Fruit fly (Drosophila melanogaster) Kc167 (cell line): ENCODE results near the gene PGRP-SA.

ENCODE experiments used
- Myc ChIP-seq: fragments of >200 bp; optimal IDR thresholded peaks from 2 replicates; lab custom pipeline; 2017; ENCODE audit warnings: missing external identifiers
- Sin3A ChIP-seq: fragments of >200 bp; optimal IDR thresholded peaks from 2 replicates; lab custom pipeline; 2018; ENCODE audit warnings: missing external identifiers
- h ChIP-seq: fragments of >200 bp; optimal IDR thresholded peaks from 3 replicates; lab custom pipeline; 2018; ENCODE audit warnings: missing external identifiers
- insv ChIP-seq: fragments of >200 bp; optimal IDR thresholded peaks from 3 replicates; lab custom pipeline; 2018; ENCODE audit warnings: missing external identifiers
- psq ChIP-seq: fragments of >200 bp; optimal IDR thresholded peaks from 2 replicates; lab custom pipeline; 2017; ENCODE audit warnings: missing external identifiers
- ttk ChIP-seq: sonication (Bioruptor generic); optimal IDR thresholded peaks from 2 replicates; lab custom pipeline; 2017; ENCODE audit warnings: missing external identifiers

- TF ChIP-seq psq (no peak), ttk (lab: Kevin White, UChicago) (no peak), h (no peak), Myc (lab: Kevin White, UChicago) (no peak), insv (no peak), Sin3A (lab: Kevin White, UChicago) (no peak)
Observed at dm6 chrX:11550078-11550477, 11.4 kb upstream of the PGRP-SA start.
